Worm (Caenorhabditis elegans): ENCODE measurements around the gene C24D10.49.

C24D10.49 gene

ce11 chrIV:5186480-5187205, 29.5 kb upstream of the C24D10.49 start, which contains the start of the genes W03F8.6 and mtrf-1L:
TSS of gene W03F8.6 (minus strand) at chrIV:5186580.
TSS of gene mtrf-1L (plus strand) at chrIV:5187155.
- TF ChIP-seq aha-1 (tag; optimal IDR thresholded peaks at IDR 0.05) (no peak), lin-14 (GFP tag; optimal IDR thresholded peaks at IDR 0.05) (no peak), elt-2 (tag; optimal IDR thresholded peaks at IDR 0.05) (no peak), dpl-1 (GFP tag; optimal IDR thresholded peaks at IDR 0.05) (no peak), F16B12.6 (tag; optimal IDR thresholded peaks at IDR 0.05) (no peak)

- TF ChIP-seq nhr-84 (tag; optimal IDR thresholded peaks at IDR 0.05) (peak; percentile 10), unc-98 (GFP tag; IDR thresholded peaks at IDR 0.05) (peak; percentile 17; the same call in 1 of the 2 replicates), nhr-237 (tag; optimal IDR thresholded peaks at IDR 0.05) (peak; percentile 51), zag-1 (tag; optimal IDR thresholded peaks at IDR 0.05) (no peak), ztf-11 (tag; optimal IDR thresholded peaks at IDR 0.05) (peak; percentile 52 to 77), egl-27 (tag; optimal IDR thresholded peaks at IDR 0.05) (peak in 1 of 2 experiments; percentile 43), fkh-10 (GFP tag; optimal IDR thresholded peaks at IDR 0.05) (peak; percentile 67), ama-1 (optimal IDR thresholded peaks at IDR 0.05) (no peak), hlh-4 (tag; optimal IDR thresholded peaks at IDR 0.05) (no peak), nhr-12 (tag; optimal IDR thresholded peaks at IDR 0.05) (no peak), elt-3 (tag; optimal IDR thresholded peaks at IDR 0.05) (peak in 4 of 6 experiments; percentile 32 to 95 (median 88)), nhr-90 (tag; optimal IDR thresholded peaks at IDR 0.05; ENCODE audit: poor library complexity) (peak; percentile 98), zip-4 (GFP tag; optimal IDR thresholded peaks at IDR 0.05) (peak; percentile 86), nhr-85 (tag) (peak; percentile 99), nhr-28 (tag; optimal IDR thresholded peaks at IDR 0.05) (no peak), fkh-4 (tag; optimal IDR thresholded peaks at IDR 0.05; ENCODE audit: borderline replicate concordance) (peak; percentile 80), ceh-8 (GFP tag; optimal IDR thresholded peaks at IDR 0.05) (peak; percentile 95), hpl-2 (GFP tag; optimal IDR thresholded peaks at IDR 0.05) (peak; percentile 54), mef-2 (tag; optimal IDR thresholded peaks at IDR 0.05) (peak; percentile 67), pax-3 (tag; optimal IDR thresholded peaks at IDR 0.05) (peak; percentile 84), ztf-4 (tag; optimal IDR thresholded peaks at IDR 0.05) (peak; percentile 91), lin-14 (GFP tag; optimal IDR thresholded peaks at IDR 0.05) (peak; percentile 95), unc-130 (tag; optimal IDR thresholded peaks at IDR 0.05) (peak; percentile 96), nhr-76 (tag; optimal IDR thresholded peaks at IDR 0.05) (no peak), lir-3 (tag; optimal IDR thresholded peaks at IDR 0.05; ENCODE audit: poor library complexity) (peak; percentile 84), vab-15 (tag; optimal IDR thresholded peaks at IDR 0.05) (peak; percentile 43), unc-62 (GFP tag; optimal IDR thresholded peaks at IDR 0.05) (peak; percentile 58), ets-5 (GFP tag; IDR thresholded peaks at IDR 0.05) (no peak), dsc-1 (tag; optimal IDR thresholded peaks at IDR 0.05) (peak; percentile 97), skn-1 (tag; optimal IDR thresholded peaks at IDR 0.05) (peak; percentile 85), fkh-8 (tag; optimal IDR thresholded peaks at IDR 0.05) (peak; percentile 83), aha-1 (tag; optimal IDR thresholded peaks at IDR 0.05) (peak; percentile 68), lin-13 (GFP tag; optimal IDR thresholded peaks at IDR 0.05) (peak; percentile 90), sox-4 (tag; optimal IDR thresholded peaks at IDR 0.05) (peak; percentile 87), dpl-1 (GFP tag; optimal IDR thresholded peaks at IDR 0.05) (peak; percentile 99), mab-9 (GFP tag; IDR thresholded peaks at IDR 0.05) (peak; percentile 88), egl-13 (tag; optimal IDR thresholded peaks at IDR 0.05) (peak; percentile 93), unc-30 (tag; optimal IDR thresholded peaks at IDR 0.05) (no peak), ceh-63 (GFP tag; optimal IDR thresholded peaks at IDR 0.05) (no peak), mdl-1 (tag; optimal IDR thresholded peaks at IDR 0.05) (peak in 1 of 2 experiments; percentile 82), pag-3 (tag; optimal IDR thresholded peaks at IDR 0.05; ENCODE audit: borderline replicate concordance, insufficient read depth) (peak; percentile 75), tbx-2 (tag; optimal IDR thresholded peaks at IDR 0.05) (peak; percentile 97), nhr-71 (tag; optimal IDR thresholded peaks at IDR 0.05) (peak; percentile 98), ces-1 (GFP tag; optimal IDR thresholded peaks at IDR 0.05) (no peak), unc-86 (tag; optimal IDR thresholded peaks at IDR 0.05) (peak; percentile 91), C04F5.9 (tag; optimal IDR thresholded peaks at IDR 0.05) (peak; percentile 85)
These were observed 26.6 kb upstream of the C24D10.49 start, which contains the start of gene W03F8.4 for ce11 chrIV:5183755-5184166. TSS of gene W03F8.4 (plus strand) at chrIV:5184123.

Data from whole organism, L1 larva.